Worm (Caenorhabditis elegans) whole organism, young adult: Measurements from ENCODE around the gene mrpl-40.
A peak's percentile ranks its signal among the peaks of the same experiment; 100 is the strongest.

Experiments
- B0035.1 ChIP-seq: sonication (generic microtip); optimal IDR thresholded peaks from 2 replicates; lab custom pipeline; 2016; ENCODE audit warnings: missing genetic modification characterization, mild to moderate bottlenecking, missing compliant biosample characterization, missing genotype, missing genetic modification reagents
- F23B12.7 ChIP-seq: sonication (generic microtip); optimal IDR thresholded peaks from 2 replicates; lab custom pipeline; 2017; ENCODE audit warnings: missing genetic modification characterization, mild to moderate bottlenecking, missing compliant biosample characterization, antibody characterized with exemption, moderate library complexity; ENCODE audit not compliant: insufficient read depth
- F39B2.1 ChIP-seq: fragments of 200-800 bp; sonication (Bioruptor generic); IDR thresholded peaks from 2 replicates; pipeline ENCODE4 v1.3.6; 2022; ENCODE audit warnings: missing genetic modification reagents, missing genetic modification characterization, missing compliant biosample characterization
- F55B11.4 ChIP-seq: sonication (generic microtip); optimal IDR thresholded peaks from 2 replicates; lab custom pipeline; 2016; ENCODE audit warnings: missing compliant biosample characterization, missing genetic modification characterization, borderline replicate concordance; ENCODE audit not compliant: insufficient read depth
- F57A8.1 ChIP-seq: fragments of 200-800 bp; sonication (Bioruptor generic); optimal IDR thresholded peaks from 2 replicates; lab custom pipeline; 2018; ENCODE audit warnings: mild to moderate bottlenecking, missing genetic modification characterization, moderate library complexity, missing compliant biosample characterization
- K11D2.4 ChIP-seq: fragments of 200-800 bp; sonication (Bioruptor generic); IDR thresholded peaks from 2 replicates; pipeline ENCODE4 v1.3.6; 2022; ENCODE audit warnings: missing genetic modification reagents, missing genetic modification characterization, missing compliant biosample characterization
- K12H6.12 ChIP-seq: fragments of 200-800 bp; sonication (Bioruptor generic); optimal IDR thresholded peaks from 2 replicates; lab custom pipeline; 2018; ENCODE audit warnings: mild to moderate bottlenecking, missing genetic modification characterization, missing compliant biosample characterization
- Y56A3A.18 ChIP-seq: fragments of 200-800 bp; sonication (Bioruptor generic); IDR thresholded peaks from 2 replicates; pipeline ENCODE4 v1.3.6; 2022; ENCODE audit warnings: missing genetic modification reagents, missing genetic modification characterization, missing compliant biosample characterization
- ZK185.1 ChIP-seq: sonication (generic microtip); optimal IDR thresholded peaks from 2 replicates; lab custom pipeline; 2016; ENCODE audit warnings: mild to moderate bottlenecking, missing genetic modification characterization, missing compliant biosample characterization; ENCODE audit not compliant: poor library complexity, severe bottlenecking
- ama-1 ChIP-seq, 3 experiments: fragments of 150-350 bp in 1 of 3; sonication (generic microtip) in 2 of 3; optimal IDR thresholded peaks; 2 replicates each; lab custom pipeline; 2014 to 2018; ENCODE audit warnings: missing biosample characterization in 2 of 3, missing genetic modification characterization in 2 of 3, missing genetic modification reagents in 2 of 3
- athp-1 ChIP-seq: sonication (generic microtip); optimal IDR thresholded peaks from 2 replicates; lab custom pipeline; 2017; ENCODE audit warnings: mild to moderate bottlenecking, missing genetic modification characterization, missing compliant biosample characterization
- attf-3 ChIP-seq: fragments of 200-800 bp; sonication (Bioruptor generic); conservative IDR thresholded peaks from 2 replicates; pipeline ENCODE4 v1.3.6; 2022; ENCODE audit warnings: missing genetic modification reagents, missing genetic modification characterization, missing compliant biosample characterization
- bed-1 ChIP-seq: fragments of 200-800 bp; sonication (Bioruptor generic); IDR thresholded peaks from 2 replicates; pipeline ENCODE4 v1.3.6; 2022; ENCODE audit warnings: missing genetic modification reagents, missing genetic modification characterization, missing compliant biosample characterization
- ccch-3 ChIP-seq: fragments of 200-800 bp; sonication (Bioruptor generic); optimal IDR thresholded peaks from 2 replicates; lab custom pipeline; 2018; ENCODE audit warnings: mild to moderate bottlenecking, missing genetic modification characterization, missing compliant biosample characterization
- ceh-40 ChIP-seq: fragments of 200-800 bp; sonication (Bioruptor generic); IDR thresholded peaks from 2 replicates; pipeline ENCODE4 v1.3.6; 2022; ENCODE audit warnings: missing genetic modification characterization, missing compliant biosample characterization
- chd-7 ChIP-seq: sonication (generic microtip); optimal IDR thresholded peaks from 2 replicates; lab custom pipeline; 2016; ENCODE audit warnings: mild to moderate bottlenecking, missing genetic modification characterization, moderate library complexity, missing compliant biosample characterization
- die-1 ChIP-seq: sonication (generic microtip); optimal IDR thresholded peaks from 2 replicates; lab custom pipeline; 2016; ENCODE audit warnings: missing genotype, mild to moderate bottlenecking, missing genetic modification characterization, missing compliant biosample characterization
- dpff-1 ChIP-seq: sonication (generic microtip); optimal IDR thresholded peaks from 2 replicates; lab custom pipeline; 2017; ENCODE audit warnings: mild to moderate bottlenecking, missing genetic modification characterization, missing compliant biosample characterization
- egl-18 ChIP-seq: fragments of 200-800 bp; sonication (Bioruptor generic); IDR thresholded peaks from 2 replicates; pipeline ENCODE4 v1.3.6; 2022; ENCODE audit warnings: missing genetic modification reagents, missing genetic modification characterization, missing compliant biosample characterization
- egrh-3 ChIP-seq: fragments of 200-800 bp; sonication (Bioruptor generic); IDR thresholded peaks from 2 replicates; pipeline ENCODE4 v1.3.6; 2022; ENCODE audit warnings: missing genetic modification reagents, missing genetic modification characterization, missing compliant biosample characterization
- hrde-1 ChIP-seq: sonication (generic microtip); optimal IDR thresholded peaks from 2 replicates; lab custom pipeline; 2016; ENCODE audit warnings: missing genetic modification characterization, mild to moderate bottlenecking, missing compliant biosample characterization, moderate library complexity, missing genotype, missing genetic modification reagents, borderline replicate concordance
- lag-1 ChIP-seq: fragments of 200-800 bp; sonication (Bioruptor generic); IDR thresholded peaks from 2 replicates; pipeline ENCODE4 v1.3.6; 2022; ENCODE audit warnings: missing genetic modification reagents, missing genetic modification characterization, missing compliant biosample characterization
- lin-35 ChIP-seq, 3 experiments: fragments of 150-350 bp in 2 of 3; sonication (generic microtip) in 1 of 3; optimal IDR thresholded peaks; 2 replicates each; lab custom pipeline; 2014 to 2018; ENCODE audit warnings: missing biosample characterization in 3 of 3, missing genetic modification characterization in 3 of 3, missing genetic modification reagents in 3 of 3
- lin-40 ChIP-seq: sonication (generic microtip); optimal IDR thresholded peaks from 2 replicates; lab custom pipeline; 2016; ENCODE audit warnings: missing genetic modification characterization, mild to moderate bottlenecking, missing compliant biosample characterization, missing genotype, missing genetic modification reagents
- lin-54 ChIP-seq: fragments of 200-800 bp; sonication (Bioruptor generic); optimal IDR thresholded peaks from 2 replicates; lab custom pipeline; 2018; ENCODE audit warnings: mild to moderate bottlenecking, missing genetic modification characterization, missing compliant biosample characterization
- lir-1 ChIP-seq: fragments of 200-800 bp; sonication (Bioruptor generic); conservative IDR thresholded peaks from 2 replicates; pipeline ENCODE4 v1.3.6; 2022; ENCODE audit warnings: missing genetic modification reagents, missing genetic modification characterization, missing compliant biosample characterization
- madf-8 ChIP-seq: fragments of 200-800 bp; sonication (Bioruptor generic); conservative IDR thresholded peaks from 2 replicates; pipeline ENCODE4 v1.3.6; 2022; ENCODE audit warnings: missing genetic modification reagents, missing genetic modification characterization, missing compliant biosample characterization
- mcd-1 ChIP-seq: fragments of 200-800 bp; sonication (Bioruptor generic); IDR thresholded peaks from 2 replicates; pipeline ENCODE4 v1.3.6; 2022; ENCODE audit warnings: missing genetic modification reagents, missing genetic modification characterization, missing compliant biosample characterization
- nfya-2 ChIP-seq: fragments of 200-800 bp; sonication (Bioruptor generic); IDR thresholded peaks from 2 replicates; pipeline ENCODE4 v1.3.6; 2022; ENCODE audit warnings: missing genetic modification reagents, missing genetic modification characterization, missing compliant biosample characterization
- nfyb-1 ChIP-seq: fragments of 200-800 bp; sonication (Bioruptor generic); IDR thresholded peaks from 2 replicates; pipeline ENCODE4 v1.3.6; 2022; ENCODE audit warnings: missing genetic modification reagents, missing genetic modification characterization, missing compliant biosample characterization
- nhr-120 ChIP-seq: fragments of 200-800 bp; sonication (Bioruptor generic); IDR thresholded peaks from 2 replicates; pipeline ENCODE4 v1.3.6; 2022; ENCODE audit warnings: missing genetic modification characterization, missing compliant biosample characterization
- pbrm-1 ChIP-seq: fragments of 200-800 bp; sonication (Bioruptor generic); IDR thresholded peaks from 2 replicates; pipeline ENCODE4 v1.3.6; 2022; ENCODE audit warnings: missing genetic modification reagents, missing genetic modification characterization, missing compliant biosample characterization
- sdz-38 ChIP-seq: sonication (generic microtip); optimal IDR thresholded peaks from 2 replicates; lab custom pipeline; 2016; ENCODE audit warnings: missing genotype, missing genetic modification characterization, missing compliant biosample characterization
- somi-1 ChIP-seq: fragments of 200-800 bp; sonication (Bioruptor generic); optimal IDR thresholded peaks from 2 replicates; lab custom pipeline; 2018; ENCODE audit warnings: mild to moderate bottlenecking, missing genetic modification characterization, missing compliant biosample characterization
- tbx-9 ChIP-seq: sonication (generic microtip); optimal IDR thresholded peaks from 2 replicates; lab custom pipeline; 2016; ENCODE audit warnings: borderline replicate concordance, missing genetic modification characterization, inconsistent platforms, missing compliant biosample characterization
- tlf-1 ChIP-seq: fragments of 200-800 bp; sonication (Bioruptor generic); optimal IDR thresholded peaks from 2 replicates; lab custom pipeline; 2018; ENCODE audit warnings: mild to moderate bottlenecking, missing genetic modification characterization, missing compliant biosample characterization
- unc-130 ChIP-seq: sonication (generic microtip); optimal IDR thresholded peaks from 2 replicates; lab custom pipeline; 2016; ENCODE audit warnings: missing genetic modification reagents, missing genetic modification characterization, missing compliant biosample characterization

Gene mrpl-40

DNA sequence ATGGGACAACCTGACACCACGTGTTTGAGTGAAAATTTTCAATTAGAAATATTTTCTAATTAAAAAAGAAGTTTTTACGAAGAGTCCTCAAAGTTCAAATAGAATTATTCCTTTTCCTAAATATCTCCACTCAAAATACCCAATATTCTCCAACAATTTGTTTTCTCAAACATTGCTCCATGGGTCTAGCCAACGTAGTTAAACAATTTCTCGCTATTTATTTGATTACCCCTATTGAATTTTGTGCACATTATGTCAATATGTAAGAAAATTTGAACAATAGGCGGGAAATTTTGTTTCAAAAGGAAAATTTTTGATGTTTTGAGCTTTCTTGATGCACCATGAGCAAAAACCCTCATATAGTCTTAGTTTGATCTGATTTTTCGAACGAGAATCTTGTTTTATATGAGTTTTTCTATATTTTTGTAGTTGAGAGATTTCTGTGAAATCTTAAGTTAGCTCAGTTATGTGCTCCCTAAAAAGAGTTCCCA lies 24.9 kb upstream of the mrpl-40 start (continued):
- TF ChIP-seq sdz-38 (tag; lab: Kevin White, UChicago) = no peak
- TF ChIP-seq lir-1 (GFP tag; lab: Robert Waterston, UW) = no peak
- no peak for TF ChIP-seq F57A8.1
- no peak for TF ChIP-seq attf-3 (GFP tag; lab: Robert Waterston, UW)
- TF ChIP-seq F55B11.4 (tag; lab: Kevin White, UChicago) = no peak
- peak; percentile 54 for TF ChIP-seq athp-1 (tag; lab: Kevin White, UChicago)
- TF ChIP-seq K12H6.12 (tag; lab: Kevin White, UChicago) = peak; percentile 41
- no peak for TF ChIP-seq die-1
- peak; percentile 83 for TF ChIP-seq B0035.1 (tag; lab: Kevin White, UChicago)
- TF ChIP-seq egl-18 (GFP tag; lab: Robert Waterston, UW) = no peak
- peak in 1 of 3 experiments; percentile 79 for TF ChIP-seq lin-35 (GFP tag; optimal IDR thresholded peaks at IDR 0.05; lab: Kevin White, UChicago)
- TF ChIP-seq F23B12.7 (tag; lab: Kevin White, UChicago) = no peak
- no peak for TF ChIP-seq dpff-1 (tag; lab: Kevin White, UChicago)
- 0 out of 2 replicates have a peak, but pooled peaks have one; percentile 30 for TF ChIP-seq Y56A3A.18 (GFP tag; lab: Robert Waterston, UW)
- no peak for TF ChIP-seq unc-130
- TF ChIP-seq ccch-3 (GFP tag; lab: Kevin White, UChicago) = no peak
- TF ChIP-seq somi-1 (GFP tag; lab: Kevin White, UChicago) = no peak
- TF ChIP-seq nfya-2 (GFP tag; lab: Robert Waterston, UW) = no peak
- peak; percentile 79 for TF ChIP-seq K11D2.4 (GFP tag; lab: Robert Waterston, UW)
- no peak for TF ChIP-seq F39B2.1 (GFP tag; lab: Robert Waterston, UW)
- TF ChIP-seq ama-1 (optimal IDR thresholded peaks at IDR 0.05; lab: Kevin White, UChicago) = no peak
- peak in 1 of 2 experiments; percentile 85 for TF ChIP-seq ama-1 (GFP tag; optimal IDR thresholded peaks at IDR 0.05; lab: Kevin White, UChicago)
- TF ChIP-seq tlf-1 = peak; percentile 25
- TF ChIP-seq egrh-3 (GFP tag; lab: Robert Waterston, UW) = no peak
- TF ChIP-seq lin-54 = peak; percentile 14
- no peak for TF ChIP-seq madf-8 (GFP tag; lab: Robert Waterston, UW)
- TF ChIP-seq bed-1 (GFP tag; lab: Robert Waterston, UW) = no peak
- TF ChIP-seq tbx-9 (tag; lab: Kevin White, UChicago) = no peak
- TF ChIP-seq lin-40 (tag; lab: Kevin White, UChicago) = peak; percentile 62
- TF ChIP-seq ceh-40 (GFP tag; lab: Robert Waterston, UW) = no peak
- TF ChIP-seq nfyb-1 (GFP tag; lab: Robert Waterston, UW) = peak; percentile 38; the same call in 1 of the 2 replicates
- 0 out of 2 replicates have a peak, but pooled peaks have one; percentile 25 for TF ChIP-seq mcd-1 (GFP tag; lab: Robert Waterston, UW)
- no peak for TF ChIP-seq lag-1 (GFP tag; lab: Robert Waterston, UW)
- TF ChIP-seq hrde-1 = no peak
- TF ChIP-seq ZK185.1 = peak; percentile 15
- TF ChIP-seq nhr-120 (GFP tag; lab: Robert Waterston, UW) = no peak
- TF ChIP-seq chd-7 = no peak
- TF ChIP-seq pbrm-1 (GFP tag; lab: Robert Waterston, UW) = peak; percentile 68
